Fruit fly (Drosophila melanogaster): Measurements from ENCODE around the gene tefu.
A peak's percentile ranks its signal among the peaks of the same experiment; 100 is the strongest.

Gene tefu

dm6 chr3R:15242186-15243045 is at the start of gene tefu, which contains the start of gene Hsc70-4:
tefu (minus strand) TSS chr3R:15242236.
Hsc70-4 (plus strand) TSS chr3R:15242687.
- TF ChIP-seq Pif1B (GFP tag; optimal IDR thresholded peaks at IDR 0.05), result no peak
- peak; percentile 75 for TF ChIP-seq rn (GFP tag; IDR thresholded peaks at IDR 0.05)
- TF ChIP-seq CG13204 (GFP tag; optimal IDR thresholded peaks at IDR 0.05), result no peak
- 0 out of 2 replicates have a peak, but pooled peaks have one; percentile 23 for TF ChIP-seq CG12605 (GFP tag; IDR thresholded peaks at IDR 0.05)
- peak; percentile 77 for TF ChIP-seq CG32121 (GFP tag; IDR thresholded peaks at IDR 0.05)
- TF ChIP-seq CG4496 (GFP tag; IDR thresholded peaks at IDR 0.05), result peak; percentile 78; the same call in 2 of the 3 replicates
- TF ChIP-seq CG17806 (tag; optimal IDR thresholded peaks at IDR 0.05), result no peak
- peak; percentile 29 for TF ChIP-seq EcR (GFP tag; optimal IDR thresholded peaks at IDR 0.05)
- peak; percentile 14 for TF ChIP-seq Snoo (tag; optimal IDR thresholded peaks at IDR 0.05)
- peak; percentile 87 for TF ChIP-seq CG8159 (tag; optimal IDR thresholded peaks at IDR 0.05)
- peak; percentile 65 for TF ChIP-seq CG15710 (tag; optimal IDR thresholded peaks at IDR 0.05)
- TF ChIP-seq CG10348 (GFP tag; IDR thresholded peaks at IDR 0.05), result 0 out of 2 replicates have a peak, but pooled peaks have one; percentile 43
- no peak for TF ChIP-seq Pif1A (GFP tag; optimal IDR thresholded peaks at IDR 0.05)
- TF ChIP-seq gl (tag; optimal IDR thresholded peaks at IDR 0.05), result no peak
- TF ChIP-seq CG14655 (GFP tag; optimal IDR thresholded peaks at IDR 0.05), result no peak
- peak; percentile 80 for TF ChIP-seq fd96Ca (GFP tag; IDR thresholded peaks at IDR 0.05)

DNA sequence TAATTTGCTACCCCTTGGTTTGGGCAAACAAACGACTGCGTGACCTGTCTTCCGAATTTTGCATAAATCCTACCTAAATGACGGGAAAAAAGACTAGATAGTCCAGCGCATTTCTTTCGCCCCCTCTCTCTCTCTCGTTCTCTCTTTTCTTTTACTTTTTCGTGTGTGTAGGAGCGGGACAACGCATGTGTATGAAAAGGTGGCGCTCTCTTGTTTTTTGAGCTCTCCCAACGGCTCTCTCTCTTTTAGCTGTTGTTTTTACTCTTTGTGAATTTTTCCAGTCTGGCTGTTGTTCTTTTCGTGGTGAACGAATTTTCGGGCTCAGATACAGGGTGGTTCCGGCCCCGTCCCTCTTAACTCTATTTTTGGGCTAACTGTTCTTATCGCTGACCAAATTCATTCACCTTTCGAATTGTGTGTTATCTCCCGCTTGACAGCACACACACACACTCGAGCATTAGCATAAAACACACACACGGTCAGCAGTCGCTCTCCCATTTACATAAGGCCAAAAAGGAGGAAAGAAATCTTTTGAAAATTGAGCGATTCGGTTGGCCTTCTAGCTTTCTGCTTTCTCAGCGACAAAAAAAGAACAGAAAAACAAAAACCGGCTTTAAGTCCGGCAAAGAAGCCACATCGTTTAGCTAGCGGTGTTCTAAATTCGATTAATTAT is 49.7 kb upstream of the tefu start:
- TF ChIP-seq CG15710 (tag; optimal IDR thresholded peaks at IDR 0.05) (peak; percentile 49), CG17806 (tag; optimal IDR thresholded peaks at IDR 0.05) (no peak), CG34367 (tag; optimal IDR thresholded peaks at IDR 0.05) (peak; percentile 43), CG13204 (GFP tag; optimal IDR thresholded peaks at IDR 0.05) (peak; percentile 55), CG12605 (GFP tag; IDR thresholded peaks at IDR 0.05) (no peak), gl (tag; optimal IDR thresholded peaks at IDR 0.05) (peak; percentile 21), EcR (GFP tag; optimal IDR thresholded peaks at IDR 0.05) (peak; percentile 38)

DNA sequence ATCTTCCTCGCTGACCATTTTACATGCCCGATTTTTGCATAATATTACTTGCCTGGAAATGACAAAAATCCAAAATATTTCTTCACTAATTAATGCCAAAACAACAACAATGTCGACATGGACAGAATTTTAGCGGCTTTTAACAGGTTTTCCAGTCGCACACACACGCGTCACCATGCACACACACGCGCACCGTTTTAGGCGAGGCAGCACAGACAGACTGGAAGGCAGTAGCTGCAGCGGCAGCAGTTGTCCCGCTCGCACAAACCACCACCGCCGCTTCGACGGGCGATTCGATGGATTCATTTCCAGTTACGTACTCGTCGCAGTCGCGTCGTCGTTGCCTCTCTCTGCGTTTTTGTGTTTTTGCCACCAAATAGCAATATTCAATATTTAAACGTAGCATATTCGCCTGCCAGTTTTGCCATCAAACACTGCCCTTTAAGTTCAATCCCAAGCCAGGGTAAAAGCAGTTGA is 48.6 kb upstream of the tefu start, which contains the start of gene CG45218:
Gene CG45218, minus strand, starts transcription at position 158 of the 477 bp plus-strand sequence.
- peak; percentile 18 for TF ChIP-seq CG13204 (GFP tag; optimal IDR thresholded peaks at IDR 0.05)
- TF ChIP-seq Snoo (tag; optimal IDR thresholded peaks at IDR 0.05), result peak; percentile 19
- no peak for TF ChIP-seq CG4496 (GFP tag; IDR thresholded peaks at IDR 0.05)
- TF ChIP-seq EcR (GFP tag; optimal IDR thresholded peaks at IDR 0.05), result peak; percentile 17
- no peak for TF ChIP-seq fd96Ca (GFP tag; IDR thresholded peaks at IDR 0.05)
- no peak for TF ChIP-seq rn (GFP tag; IDR thresholded peaks at IDR 0.05)
- no peak for TF ChIP-seq CG8159 (tag; optimal IDR thresholded peaks at IDR 0.05)
- no peak for TF ChIP-seq CG9948 (tag; optimal IDR thresholded peaks at IDR 0.05)

DNA sequence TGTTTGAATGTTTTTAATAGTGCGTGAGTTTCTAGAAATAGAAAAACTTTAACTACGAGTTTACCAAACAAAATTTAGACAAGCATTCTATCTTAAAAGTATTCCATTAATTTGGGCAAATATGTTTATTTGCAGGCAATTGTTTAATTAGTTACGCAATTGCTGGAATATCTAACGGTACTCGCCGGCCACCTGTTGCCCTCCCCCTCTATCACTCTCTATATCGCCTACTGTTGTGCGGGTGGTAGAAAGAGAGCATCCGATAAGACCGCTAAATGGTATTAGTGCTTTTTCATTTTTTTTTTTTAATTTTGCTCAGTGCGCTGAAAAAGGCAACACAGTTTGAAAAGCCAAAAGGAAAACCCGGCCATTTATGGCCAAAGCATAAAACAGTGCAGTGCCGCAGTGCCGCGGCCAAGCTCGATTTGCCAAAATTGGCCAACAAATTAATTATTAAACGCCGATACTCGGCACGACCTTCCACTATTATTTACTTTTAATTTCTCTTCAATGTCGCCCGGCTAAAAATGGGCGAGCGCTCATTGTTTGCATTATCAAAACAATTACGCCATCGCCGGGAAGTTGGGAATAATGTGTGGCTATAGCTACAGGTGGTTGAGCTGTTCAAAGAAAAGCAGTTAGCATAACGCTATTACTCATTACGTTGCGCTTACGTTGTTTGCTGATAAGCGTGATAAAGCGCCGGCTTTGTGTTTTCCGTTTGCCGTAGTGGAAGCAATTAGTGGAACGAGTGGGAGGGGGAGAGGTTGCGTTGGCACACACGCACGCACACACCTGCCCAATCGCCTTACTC is 48.0 kb upstream of the tefu start:
- TF ChIP-seq EcR (GFP tag; optimal IDR thresholded peaks at IDR 0.05), result no peak
- no peak for TF ChIP-seq CG34367 (tag; optimal IDR thresholded peaks at IDR 0.05)
- no peak for TF ChIP-seq CG10348 (GFP tag; IDR thresholded peaks at IDR 0.05)
- no peak for TF ChIP-seq Pif1A (GFP tag; optimal IDR thresholded peaks at IDR 0.05)
- TF ChIP-seq CG15710 (tag; optimal IDR thresholded peaks at IDR 0.05), result no peak
- TF ChIP-seq CG12605 (GFP tag; IDR thresholded peaks at IDR 0.05), result no peak

DNA sequence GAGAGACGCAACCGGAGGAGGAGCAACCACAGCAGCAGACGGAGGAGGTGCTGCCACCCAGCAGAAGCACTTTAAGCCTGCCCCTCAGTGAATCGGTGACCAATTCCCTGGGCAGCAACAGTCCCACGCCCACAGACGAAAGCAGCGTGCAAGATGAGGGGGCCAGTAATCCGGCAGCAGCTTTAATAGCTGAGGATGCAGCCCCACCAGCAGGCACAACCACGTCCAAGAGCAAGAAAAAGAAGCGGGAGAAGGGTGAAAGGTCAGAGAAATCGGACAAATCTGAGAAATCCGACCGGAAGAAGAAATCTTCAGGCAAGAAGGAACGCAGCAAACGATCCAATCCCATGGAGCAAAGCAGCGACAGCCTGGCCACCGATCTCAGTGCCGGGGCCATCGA is 46.8 kb upstream of the tefu start:
- TF ChIP-seq CG8159 (tag; optimal IDR thresholded peaks at IDR 0.05) (no peak), Pif1A (GFP tag; optimal IDR thresholded peaks at IDR 0.05) (no peak), Ets98B (GFP tag; IDR thresholded peaks at IDR 0.05) (no peak)

dm6 chr3R:15287763-15288162 is 45.7 kb upstream of the tefu start:
- TF ChIP-seq CG9948 (tag; optimal IDR thresholded peaks at IDR 0.05) (no peak), CG13204 (GFP tag; optimal IDR thresholded peaks at IDR 0.05) (no peak), CG10348 (GFP tag; IDR thresholded peaks at IDR 0.05) (no peak), CG12605 (GFP tag; IDR thresholded peaks at IDR 0.05) (no peak), CG14655 (GFP tag; optimal IDR thresholded peaks at IDR 0.05) (no peak), gl (tag; optimal IDR thresholded peaks at IDR 0.05) (no peak), EcR (GFP tag; optimal IDR thresholded peaks at IDR 0.05) (no peak), CG4496 (GFP tag; IDR thresholded peaks at IDR 0.05) (no peak), CG8301 (tag; optimal IDR thresholded peaks at IDR 0.05) (no peak), CG8159 (tag; optimal IDR thresholded peaks at IDR 0.05) (no peak), CG17806 (tag; optimal IDR thresholded peaks at IDR 0.05) (no peak)

Measured in whole organism, pupa.